Fruit fly (Drosophila melanogaster) whole organism, wandering third instar larva: Measurements from ENCODE around the gene Ada3.

Experiments used
- CG9705 ChIP-seq: fragments of 200-800 bp; sonication (Bioruptor generic); optimal IDR thresholded peaks from 2 replicates; lab custom pipeline; 2018; ENCODE audit warnings: missing biosample characterization, mild to moderate bottlenecking, missing genetic modification characterization
- CrebA ChIP-seq: fragments of 200-800 bp; sonication (Bioruptor generic); optimal IDR thresholded peaks from 2 replicates; lab custom pipeline; 2016; ENCODE audit warnings: missing biosample characterization, mild to moderate bottlenecking, missing genetic modification characterization, borderline replicate concordance
- Hr78 ChIP-seq: fragments of >200 bp; optimal IDR thresholded peaks from 2 replicates; lab custom pipeline; 2017; ENCODE audit warnings: missing biosample characterization, missing genetic modification characterization
- br ChIP-seq: fragments of 200-800 bp; sonication (Bioruptor generic); optimal IDR thresholded peaks from 2 replicates; lab custom pipeline; 2016; ENCODE audit warnings: missing biosample characterization, missing genetic modification characterization
- fru ChIP-seq: fragments of 200-800 bp; sonication (Bioruptor generic); optimal IDR thresholded peaks from 3 replicates; lab custom pipeline; 2016; ENCODE audit warnings: missing biosample characterization, mild to moderate bottlenecking, missing genetic modification characterization
- pan ChIP-seq: fragments of >200 bp; optimal IDR thresholded peaks from 2 replicates; lab custom pipeline; 2017
- rgr ChIP-seq: fragments of 200-800 bp; sonication (Bioruptor generic); optimal IDR thresholded peaks from 3 replicates; lab custom pipeline; 2016; ENCODE audit warnings: missing biosample characterization, mild to moderate bottlenecking, missing genetic modification characterization
- sv ChIP-seq: fragments of 200-800 bp; sonication (Bioruptor generic); optimal IDR thresholded peaks from 3 replicates; lab custom pipeline; 2016; ENCODE audit warnings: missing biosample characterization, missing genetic modification characterization
- usp ChIP-seq: fragments of >200 bp; optimal IDR thresholded peaks from 2 replicates; lab custom pipeline; 2017; ENCODE audit warnings: missing biosample characterization, missing genetic modification characterization

- TF ChIP-seq CG9705 (GFP tag; lab: Kevin White, UChicago) (no peak), sv (GFP tag; lab: Kevin White, UChicago) (no peak), pan (lab: Kevin White, UChicago) (no peak), CrebA (no peak), br (GFP tag; lab: Kevin White, UChicago) (no peak), fru (GFP tag; lab: Kevin White, UChicago) (no peak), Hr78 (GFP tag; lab: Kevin White, UChicago) (no peak), rgr (peak; percentile 13), usp (GFP tag; lab: Kevin White, UChicago) (no peak)
Observed at dm6 chrX:18083528-18084365, 1.8 kb upstream of the Ada3 start.
